Worm (Caenorhabditis elegans) whole organism, mixed stage, embryonic: Measurements from ENCODE around the gene bir-1.

Source experiments
- M03D4.4 ChIP-seq: sonication (generic microtip); optimal IDR thresholded peaks from 2 replicates; lab custom pipeline; 2017; ENCODE audit warnings: mild to moderate bottlenecking, missing genetic modification characterization, missing compliant biosample characterization
- ham-2 ChIP-seq: fragments of 200-800 bp; sonication (Bioruptor generic); optimal IDR thresholded peaks from 2 replicates; lab custom pipeline; 2018; ENCODE audit warnings: mild to moderate bottlenecking, missing genetic modification characterization, missing compliant biosample characterization
- mep-1 ChIP-seq: fragments of 150-350 bp; optimal IDR thresholded peaks from 2 replicates; lab custom pipeline; 2017; ENCODE audit warnings: missing biosample characterization, missing genetic modification reagents, missing genetic modification characterization, inconsistent platforms
- unc-62 ChIP-seq: fragments of 150-350 bp; optimal IDR thresholded peaks from 2 replicates; lab custom pipeline; 2014; ENCODE audit warnings: missing biosample characterization, missing genetic modification reagents, missing genetic modification characterization
- ztf-11 ChIP-seq: fragments of 150-350 bp; optimal IDR thresholded peaks from 2 replicates; lab custom pipeline; 2014; ENCODE audit warnings: missing biosample characterization, missing genetic modification characterization

DNA sequence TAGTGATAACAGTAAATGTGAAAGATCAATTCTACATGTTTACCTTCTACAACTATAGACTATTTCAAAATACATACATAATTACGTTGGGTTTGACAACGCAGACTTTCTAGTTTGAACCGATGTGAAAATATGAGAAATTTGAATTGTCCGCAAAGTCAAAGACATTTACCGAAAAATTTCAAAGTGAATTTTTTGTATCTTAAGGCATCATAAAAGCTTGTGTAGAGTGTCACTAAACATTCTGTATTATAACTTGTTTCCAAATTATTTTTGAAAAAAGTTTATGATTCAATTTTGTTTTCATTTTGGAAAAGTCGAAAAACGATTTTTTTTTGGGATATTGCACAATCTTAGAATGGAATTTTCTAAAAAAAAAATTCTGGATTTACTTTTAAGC lies 8.7 kb upstream of the bir-1 start:
- TF ChIP-seq ham-2 (no peak), ztf-11 (tag; lab: Kevin White, UChicago) (no peak), unc-62 (no peak), mep-1 (tag; lab: Kevin White, UChicago) (no peak), M03D4.4 (tag; lab: Kevin White, UChicago) (no peak)
